Fruit fly (Drosophila melanogaster) whole organism, prepupa: ENCODE measurements around the gene GstD1.

Experiments
- CG10631 ChIP-seq: fragments of 200-800 bp; sonication (Bioruptor generic); optimal IDR thresholded peaks from 2 replicates; lab custom pipeline; 2016; ENCODE audit warnings: missing biosample characterization, missing genetic modification characterization
- CG11762 ChIP-seq: fragments of 200-800 bp; sonication (Bioruptor generic); optimal IDR thresholded peaks from 3 replicates; lab custom pipeline; 2016; ENCODE audit warnings: missing biosample characterization, missing genetic modification characterization; ENCODE audit not compliant: insufficient read depth
- CG15336 ChIP-seq: fragments of 200-800 bp; sonication (Bioruptor generic); IDR thresholded peaks from 2 replicates; pipeline ENCODE4 v1.3.6; 2022; ENCODE audit warnings: missing biosample characterization, missing genetic modification characterization
- CG3032 ChIP-seq: fragments of 200-800 bp; optimal IDR thresholded peaks from 2 replicates; lab custom pipeline; 2019; ENCODE audit warnings: missing biosample characterization, mild to moderate bottlenecking, missing genetic modification characterization, moderate library complexity
- CG31627 ChIP-seq: fragments of 200-800 bp; sonication (Bioruptor generic); optimal IDR thresholded peaks from 3 replicates; lab custom pipeline; 2016; ENCODE audit warnings: missing biosample characterization, missing genetic modification characterization
- CG34406 ChIP-seq: fragments of 200-800 bp; sonication (Bioruptor generic); optimal IDR thresholded peaks from 3 replicates; lab custom pipeline; 2016; ENCODE audit warnings: missing biosample characterization, missing genetic modification characterization
- CG3919 ChIP-seq: fragments of 200-800 bp; sonication (Bioruptor generic); optimal IDR thresholded peaks from 3 replicates; lab custom pipeline; 2016; ENCODE audit warnings: missing biosample characterization, missing genetic modification characterization
- CG4318 ChIP-seq: fragments of 200-800 bp; sonication (Bioruptor generic); optimal IDR thresholded peaks from 3 replicates; lab custom pipeline; 2017; ENCODE audit warnings: missing biosample characterization, mild to moderate bottlenecking, missing genetic modification characterization
- CG6163 ChIP-seq: fragments of 200-800 bp; sonication (Bioruptor generic); IDR thresholded peaks from 3 replicates; pipeline ENCODE4 v1.3.6; 2022; ENCODE audit warnings: missing biosample characterization, missing genetic modification characterization
- CG6276 ChIP-seq: fragments of 200-800 bp; sonication (Bioruptor generic); optimal IDR thresholded peaks from 2 replicates; lab custom pipeline; 2017; ENCODE audit warnings: missing biosample characterization, mild to moderate bottlenecking, missing genetic modification characterization
- CG6792 ChIP-seq: fragments of 200-800 bp; sonication (Bioruptor generic); optimal IDR thresholded peaks from 3 replicates; lab custom pipeline; 2016; ENCODE audit warnings: missing biosample characterization, missing genetic modification characterization
- CG6808 ChIP-seq: fragments of 200-800 bp; sonication (Bioruptor generic); optimal IDR thresholded peaks from 3 replicates; lab custom pipeline; 2017; ENCODE audit warnings: missing biosample characterization, missing genetic modification characterization, mild to moderate bottlenecking, moderate library complexity, missing genetic modification reagents
- CG6854 ChIP-seq: fragments of 200-800 bp; sonication (Bioruptor generic); optimal IDR thresholded peaks from 2 replicates; lab custom pipeline; 2017; ENCODE audit warnings: missing biosample characterization, mild to moderate bottlenecking, missing genetic modification characterization
- CG7368 ChIP-seq: fragments of 200-800 bp; sonication (Bioruptor generic); optimal IDR thresholded peaks from 3 replicates; lab custom pipeline; 2016; ENCODE audit warnings: missing biosample characterization, missing genetic modification characterization
- CG8119 ChIP-seq: fragments of 200-800 bp; sonication (Bioruptor generic); IDR thresholded peaks from 3 replicates; pipeline ENCODE4 v1.3.6; 2022; ENCODE audit warnings: missing biosample characterization, missing genetic modification characterization
- CG8319 ChIP-seq: fragments of 200-800 bp; sonication (Bioruptor generic); optimal IDR thresholded peaks from 3 replicates; lab custom pipeline; 2016; ENCODE audit warnings: missing biosample characterization, missing genetic modification characterization
- CG8632 ChIP-seq: fragments of 200-800 bp; sonication (Bioruptor generic); optimal IDR thresholded peaks from 3 replicates; lab custom pipeline; 2016; ENCODE audit warnings: missing biosample characterization, missing genetic modification characterization
- Eip93F ChIP-seq: fragments of 200-800 bp; sonication (Bioruptor generic); optimal IDR thresholded peaks from 2 replicates; lab custom pipeline; 2016; ENCODE audit warnings: missing biosample characterization, mild to moderate bottlenecking, missing genetic modification characterization
- Ets21C ChIP-seq: fragments of 200-800 bp; sonication (Bioruptor generic); optimal IDR thresholded peaks from 3 replicates; lab custom pipeline; 2016; ENCODE audit warnings: missing biosample characterization, missing genetic modification characterization
- Gug ChIP-seq: fragments of 200-800 bp; sonication (Bioruptor generic); IDR thresholded peaks from 2 replicates; pipeline ENCODE4 v1.3.6; 2022; ENCODE audit warnings: missing biosample characterization, missing genetic modification characterization
- Hr39 ChIP-seq: fragments of 200-800 bp; sonication (Bioruptor generic); optimal IDR thresholded peaks from 2 replicates; lab custom pipeline; 2016; ENCODE audit warnings: missing biosample characterization, missing genetic modification characterization
- Met ChIP-seq: fragments of 200-800 bp; sonication (Bioruptor generic); optimal IDR thresholded peaks from 3 replicates; lab custom pipeline; 2016; ENCODE audit warnings: missing biosample characterization, missing genetic modification characterization
- OdsH ChIP-seq: fragments of 200-800 bp; sonication (Bioruptor generic); optimal IDR thresholded peaks from 3 replicates; lab custom pipeline; 2016; ENCODE audit warnings: missing biosample characterization, missing genetic modification characterization
- Smox ChIP-seq: fragments of 200-800 bp; sonication (Bioruptor generic); optimal IDR thresholded peaks from 3 replicates; lab custom pipeline; 2016; ENCODE audit warnings: missing biosample characterization, missing genetic modification characterization
- Sox102F ChIP-seq: fragments of 200-800 bp; sonication (Bioruptor generic); optimal IDR thresholded peaks from 2 replicates; lab custom pipeline; 2016; ENCODE audit warnings: missing biosample characterization, mild to moderate bottlenecking, missing genetic modification characterization
- Sox14 ChIP-seq: fragments of 200-800 bp; sonication (Bioruptor generic); optimal IDR thresholded peaks from 3 replicates; lab custom pipeline; 2016; ENCODE audit warnings: missing biosample characterization, missing genetic modification characterization
- cyc ChIP-seq: fragments of 200-800 bp; sonication (Bioruptor generic); optimal IDR thresholded peaks from 3 replicates; lab custom pipeline; 2016; ENCODE audit warnings: missing biosample characterization, missing genetic modification characterization
- eg ChIP-seq: fragments of 200-800 bp; sonication (Bioruptor generic); IDR thresholded peaks from 3 replicates; pipeline ENCODE4 v1.3.6; 2022; ENCODE audit warnings: missing biosample characterization, missing genetic modification characterization
- esn ChIP-seq: fragments of 200-800 bp; sonication (Bioruptor generic); optimal IDR thresholded peaks from 2 replicates; lab custom pipeline; 2016; ENCODE audit warnings: missing biosample characterization, mild to moderate bottlenecking, missing genetic modification characterization, moderate library complexity
- fkh ChIP-seq: fragments of 200-800 bp; sonication (Bioruptor generic); optimal IDR thresholded peaks from 3 replicates; lab custom pipeline; 2017; ENCODE audit warnings: missing biosample characterization, mild to moderate bottlenecking, missing genetic modification characterization, moderate library complexity
- lz ChIP-seq: fragments of 200-800 bp; sonication (Bioruptor generic); optimal IDR thresholded peaks from 3 replicates; lab custom pipeline; 2016; ENCODE audit warnings: missing biosample characterization, missing genetic modification characterization
- net ChIP-seq: fragments of 200-800 bp; sonication (Bioruptor generic); optimal IDR thresholded peaks from 3 replicates; lab custom pipeline; 2016; ENCODE audit warnings: missing biosample characterization, missing genetic modification characterization
- salr ChIP-seq, 2 experiments: fragments of 200-800 bp; sonication (Bioruptor generic); optimal IDR thresholded peaks; 3 replicates each; lab custom pipeline; 2016 to 2018; ENCODE audit warnings: missing biosample characterization in 2 of 2, missing genetic modification characterization in 2 of 2, mild to moderate bottlenecking in 1 of 2
- spab ChIP-seq: fragments of 200-800 bp; sonication (Bioruptor generic); optimal IDR thresholded peaks from 2 replicates; lab custom pipeline; 2017; ENCODE audit warnings: missing biosample characterization, mild to moderate bottlenecking, missing genetic modification characterization, missing genetic modification reagents
- svp ChIP-seq: fragments of 200-800 bp; sonication (Bioruptor generic); peaks from one replicate; lab custom pipeline; 2016; ENCODE audit warnings: missing biosample characterization, missing genetic modification characterization
- vri ChIP-seq: fragments of 200-800 bp; sonication (Bioruptor generic); optimal IDR thresholded peaks from 3 replicates; lab custom pipeline; 2016; ENCODE audit warnings: missing biosample characterization, mild to moderate bottlenecking, missing genetic modification characterization

GstD1 gene

dm6 chr3R:12344914-12345549 lies 24.0 kb downstream of the GstD1 start (continued):
- TF ChIP-seq CG6276 (GFP tag; lab: Kevin White, UChicago) (no peak), Gug (GFP tag; lab: Robert Waterston, UW) (no peak), net (no peak), CG8319 (GFP tag; lab: Kevin White, UChicago) (no peak), cyc (peak; percentile 30), CG7368 (GFP tag; lab: Kevin White, UChicago) (no peak), spab (GFP tag; lab: Kevin White, UChicago) (no peak), Eip93F (GFP tag; lab: Kevin White, UChicago) (no peak), esn (GFP tag; lab: Kevin White, UChicago) (peak; percentile 51), fkh (no peak), CG31627 (GFP tag; lab: Kevin White, UChicago) (peak; percentile 49), Sox102F (GFP tag; lab: Kevin White, UChicago) (peak; percentile 15), CG8632 (GFP tag; lab: Kevin White, UChicago) (no peak), CG11762 (GFP tag; lab: Kevin White, UChicago) (no peak), CG8119 (GFP tag; lab: Robert Waterston, UW) (no peak)

dm6 chr3R:12341374-12341773 lies 27.7 kb downstream of the GstD1 start, which contains the start of gene Sgsf:
Gene Sgsf (plus strand): TSS chr3R:12341674.
- peak; percentile 30 for TF ChIP-seq vri (GFP tag; lab: Kevin White, UChicago)
- TF ChIP-seq CG15336: no peak

dm6 chr3R:12329827-12330226 lies 39.2 kb downstream of the GstD1 start:
- TF ChIP-seq salr (GFP tag; optimal IDR thresholded peaks at IDR 0.05; lab: Kevin White, UChicago) (no peak), CG10631 (no peak), CG8632 (GFP tag; lab: Kevin White, UChicago) (no peak), eg (GFP tag; lab: Robert Waterston, UW) (no peak), CG3919 (GFP tag; lab: Kevin White, UChicago) (no peak), CG4318 (no peak), CG3032 (tag; lab: Kevin White, UChicago) (no peak), Sox14 (GFP tag; lab: Kevin White, UChicago) (no peak), CG6163 (GFP tag; lab: Robert Waterston, UW) (no peak), CG6808 (GFP tag; lab: Kevin White, UChicago) (no peak), Met (GFP tag; lab: Kevin White, UChicago) (no peak), Eip93F (GFP tag; lab: Kevin White, UChicago) (no peak), lz (GFP tag; lab: Kevin White, UChicago) (no peak), CG6792 (GFP tag; lab: Kevin White, UChicago) (no peak), CG8319 (GFP tag; lab: Kevin White, UChicago) (no peak)

- TF ChIP-seq CG3032 (tag; lab: Kevin White, UChicago) (no peak), CG34406 (GFP tag; lab: Kevin White, UChicago) (no peak), svp (GFP tag; lab: Kevin White, UChicago) (peak; percentile 82), Sox14 (GFP tag; lab: Kevin White, UChicago) (no peak), Ets21C (no peak)
Observed at dm6 chr3R:12326855-12327254, 42.2 kb downstream of the GstD1 start.

dm6 chr3R:12323221-12323620 lies 45.8 kb downstream of the GstD1 start, which contains the start of gene CG10013:
Gene CG10013 (plus strand): TSS chr3R:12323521.
- TF ChIP-seq salr (GFP tag; optimal IDR thresholded peaks at IDR 0.05; lab: Kevin White, UChicago): no peak
- no peak for TF ChIP-seq CG6854
- no peak for TF ChIP-seq Smox (GFP tag; lab: Kevin White, UChicago)
- TF ChIP-seq Hr39: no peak
- no peak for TF ChIP-seq OdsH (GFP tag; lab: Kevin White, UChicago)
- TF ChIP-seq CG31627 (GFP tag; lab: Kevin White, UChicago): no peak
- TF ChIP-seq cyc: no peak
